Fruit fly (Drosophila melanogaster) whole organism, embryonic: ENCODE data around the gene CG6330.

Source experiments
- Aef1 ChIP-seq: fragments of 200-800 bp; sonication (Bioruptor generic); IDR thresholded peaks from 3 replicates; pipeline ENCODE4 v1.3.6; 2022; ENCODE audit warnings: missing biosample characterization, missing genetic modification characterization
- Awh ChIP-seq: fragments of 200-800 bp; sonication (Bioruptor generic); IDR thresholded peaks from 2 replicates; pipeline ENCODE4, ENCODE4 v1.3.6; 2022; ENCODE audit warnings: missing biosample characterization, missing genetic modification characterization
- Blimp-1 ChIP-seq: fragments of 200-800 bp; sonication (Bioruptor generic); optimal IDR thresholded peaks from 3 replicates; lab custom pipeline; 2018; ENCODE audit warnings: missing biosample characterization, missing genetic modification characterization, mild to moderate bottlenecking, moderate library complexity, missing genetic modification reagents
- CG1024 ChIP-seq: fragments of 200-800 bp; sonication (Bioruptor generic); IDR thresholded peaks from 2 replicates; pipeline ENCODE4 v1.3.6; 2022; ENCODE audit warnings: missing biosample characterization, missing genetic modification characterization
- CG10654 ChIP-seq: fragments of 200-800 bp; sonication (Bioruptor generic); optimal IDR thresholded peaks from 2 replicates; lab custom pipeline; 2016; ENCODE audit warnings: missing biosample characterization, missing genetic modification characterization
- CG11560 ChIP-seq: fragments of 200-800 bp; sonication (Bioruptor generic); IDR thresholded peaks from 3 replicates; pipeline ENCODE4 v1.3.6; 2022; ENCODE audit warnings: missing biosample characterization, missing genetic modification characterization
- CG11723 ChIP-seq: fragments of 200-800 bp; sonication (Bioruptor generic); optimal IDR thresholded peaks from 2 replicates; lab custom pipeline; 2017; ENCODE audit warnings: missing biosample characterization, mild to moderate bottlenecking, missing genetic modification characterization
- CG12236 ChIP-seq: fragments of 200-800 bp; sonication (Bioruptor generic); optimal IDR thresholded peaks from 2 replicates; lab custom pipeline; 2016; ENCODE audit warnings: missing biosample characterization, missing genetic modification characterization
- CG12391 ChIP-seq: fragments of 200-800 bp; sonication (Bioruptor generic); optimal IDR thresholded peaks from 3 replicates; lab custom pipeline; 2018; ENCODE audit warnings: missing biosample characterization, mild to moderate bottlenecking, missing genetic modification characterization, moderate library complexity
- CG12769 ChIP-seq: fragments of 200-800 bp; sonication (Bioruptor generic); optimal IDR thresholded peaks from 2 replicates; lab custom pipeline; 2019; ENCODE audit warnings: missing biosample characterization, mild to moderate bottlenecking, missing genetic modification characterization, moderate library complexity
- CG14014 ChIP-seq: fragments of 200-800 bp; sonication (Bioruptor generic); IDR thresholded peaks from 2 replicates; pipeline ENCODE4 v1.3.6; 2022; ENCODE audit warnings: missing biosample characterization, missing genetic modification characterization
- CG1602 ChIP-seq: fragments of 200-800 bp; sonication (Bioruptor generic); optimal IDR thresholded peaks from 3 replicates; lab custom pipeline; 2016; ENCODE audit warnings: missing biosample characterization, missing genetic modification characterization
- CG17359 ChIP-seq: fragments of 200-800 bp; sonication (Bioruptor generic); optimal IDR thresholded peaks from 3 replicates; lab custom pipeline; 2018; ENCODE audit warnings: missing biosample characterization, mild to moderate bottlenecking, missing genetic modification characterization, moderate library complexity
- CG3065 ChIP-seq: fragments of 200-800 bp; sonication (Bioruptor generic); optimal IDR thresholded peaks from 2 replicates; lab custom pipeline; 2016; ENCODE audit warnings: missing biosample characterization, missing genetic modification characterization
- CG3281 ChIP-seq: fragments of 200-800 bp; sonication (Bioruptor generic); optimal IDR thresholded peaks from 3 replicates; lab custom pipeline; 2017; ENCODE audit warnings: missing biosample characterization, mild to moderate bottlenecking, missing genetic modification characterization
- CG34422 ChIP-seq: fragments of 200-800 bp; sonication (Bioruptor generic); IDR thresholded peaks from 3 replicates; pipeline ENCODE4 v1.3.6; 2022; ENCODE audit warnings: missing biosample characterization, missing genetic modification characterization
- CG4424 ChIP-seq: fragments of 200-800 bp; sonication (Bioruptor generic); optimal IDR thresholded peaks from 3 replicates; lab custom pipeline; 2016; ENCODE audit warnings: missing biosample characterization, missing genetic modification characterization
- CG4707 ChIP-seq: fragments of 200-800 bp; sonication (Bioruptor generic); optimal IDR thresholded peaks from 2 replicates; lab custom pipeline; 2018; ENCODE audit warnings: missing biosample characterization, mild to moderate bottlenecking, missing genetic modification characterization, moderate library complexity
- CG4854 ChIP-seq: fragments of 200-800 bp; sonication (Bioruptor generic); optimal IDR thresholded peaks from 2 replicates; lab custom pipeline; 2016; ENCODE audit warnings: missing biosample characterization, missing genetic modification characterization, inconsistent platforms
- CG6813 ChIP-seq: fragments of 200-800 bp; sonication (Bioruptor generic); optimal IDR thresholded peaks from 2 replicates; lab custom pipeline; 2017; ENCODE audit warnings: missing biosample characterization, missing genetic modification characterization, mild to moderate bottlenecking, moderate library complexity, missing genetic modification reagents
- CG7786 ChIP-seq: fragments of 200-800 bp; sonication (Bioruptor generic); optimal IDR thresholded peaks from 2 replicates; lab custom pipeline; 2016; ENCODE audit warnings: missing biosample characterization, missing genetic modification characterization
- CG8388 ChIP-seq: fragments of 200-800 bp; sonication (Bioruptor generic); optimal IDR thresholded peaks from 2 replicates; lab custom pipeline; 2019; ENCODE audit warnings: missing biosample characterization, mild to moderate bottlenecking, missing genetic modification characterization, moderate library complexity
- CG8944 ChIP-seq: fragments of 200-800 bp; sonication (Bioruptor generic); optimal IDR thresholded peaks from 3 replicates; lab custom pipeline; 2016; ENCODE audit warnings: missing biosample characterization, missing genetic modification characterization
- Camta ChIP-seq: fragments of 200-800 bp; sonication (Bioruptor generic); optimal IDR thresholded peaks from 2 replicates; lab custom pipeline; 2016; ENCODE audit warnings: missing biosample characterization, missing genetic modification characterization
- CoRest ChIP-seq: fragments of 200-800 bp; sonication (Bioruptor generic); optimal IDR thresholded peaks from 3 replicates; lab custom pipeline; 2018; ENCODE audit warnings: missing biosample characterization, mild to moderate bottlenecking, missing genetic modification characterization, moderate library complexity
- H2.0 ChIP-seq: fragments of 200-800 bp; sonication (Bioruptor generic); IDR thresholded peaks from 2 replicates; pipeline ENCODE4 v1.3.6; 2022; ENCODE audit warnings: missing biosample characterization, missing genetic modification characterization
- Hmr ChIP-seq: fragments of 200-800 bp; sonication (Bioruptor generic); optimal IDR thresholded peaks from 3 replicates; lab custom pipeline; 2017; ENCODE audit warnings: mild to moderate bottlenecking, missing biosample characterization, missing genetic modification reagents, missing genetic modification characterization
- MBD-R2 ChIP-seq: fragments of 200-800 bp; sonication (Bioruptor generic); IDR thresholded peaks from 2 replicates; pipeline ENCODE4 v1.3.6; 2022; ENCODE audit warnings: missing biosample characterization, missing genetic modification characterization
- Meics ChIP-seq: fragments of 200-800 bp; sonication (Bioruptor generic); optimal IDR thresholded peaks from 2 replicates; lab custom pipeline; 2017; ENCODE audit warnings: missing biosample characterization, mild to moderate bottlenecking, missing genetic modification characterization
- Nf-YB ChIP-seq: fragments of 200-800 bp; sonication (Bioruptor generic); optimal IDR thresholded peaks from 3 replicates; lab custom pipeline; 2019; ENCODE audit warnings: missing biosample characterization, mild to moderate bottlenecking, missing genetic modification characterization, moderate library complexity
- Ravus ChIP-seq: fragments of 200-800 bp; sonication (Bioruptor generic); IDR thresholded peaks from 2 replicates; pipeline ENCODE4 v1.3.6; 2022; ENCODE audit warnings: missing biosample characterization, missing genetic modification characterization
- Sry-δ ChIP-seq: fragments of 200-800 bp; sonication (Bioruptor generic); optimal IDR thresholded peaks from 2 replicates; lab custom pipeline; 2016; ENCODE audit warnings: missing biosample characterization, missing genetic modification characterization
- Taf1 ChIP-seq: fragments of 200-800 bp; sonication (Bioruptor generic); IDR thresholded peaks from 2 replicates; pipeline ENCODE4 v1.3.6; 2022; ENCODE audit warnings: missing biosample characterization, missing genetic modification characterization
- al ChIP-seq: fragments of 200-800 bp; sonication (Bioruptor generic); IDR thresholded peaks from 2 replicates; pipeline ENCODE4 v1.3.6; 2022; ENCODE audit warnings: missing biosample characterization, missing genetic modification characterization
- amos ChIP-seq: fragments of 200-800 bp; sonication (Bioruptor generic); IDR thresholded peaks from 2 replicates; pipeline ENCODE4 v1.3.6; 2022; ENCODE audit warnings: missing biosample characterization, missing genetic modification characterization; ENCODE audit not compliant: partially characterized antibody
- ase ChIP-seq: fragments of 200-800 bp; sonication (Bioruptor generic); IDR thresholded peaks from 3 replicates; pipeline ENCODE4 v1.3.6; 2022; ENCODE audit warnings: missing biosample characterization, missing genetic modification characterization
- da ChIP-seq: fragments of 200-800 bp; sonication (Bioruptor generic); optimal IDR thresholded peaks from 2 replicates; lab custom pipeline; 2016; ENCODE audit warnings: missing biosample characterization, missing genetic modification characterization
- dmrt11E ChIP-seq: fragments of 200-800 bp; sonication (Bioruptor generic); optimal IDR thresholded peaks from 3 replicates; lab custom pipeline; 2018; ENCODE audit warnings: missing biosample characterization, mild to moderate bottlenecking, missing genetic modification characterization, moderate library complexity
- eyg ChIP-seq: fragments of 200-800 bp; sonication (Bioruptor generic); optimal IDR thresholded peaks from 3 replicates; lab custom pipeline; 2016; ENCODE audit warnings: missing biosample characterization, missing genetic modification characterization
- hkb ChIP-seq, 2 experiments: fragments of 200-800 bp in 1 of 2; fragments of >200 bp in 1 of 2; sonication (Bioruptor generic) in 1 of 2; IDR thresholded peaks in 1 of 2; optimal IDR thresholded peaks in 1 of 2; 2 replicates each; pipeline versions ENCODE4 v1.3.6 to Lab custom; 2017 to 2022; ENCODE audit warnings: missing biosample characterization in 1 of 2, missing genetic modification characterization in 1 of 2
- lab ChIP-seq: fragments of 200-800 bp; sonication (Bioruptor generic); optimal IDR thresholded peaks from 3 replicates; lab custom pipeline; 2017; ENCODE audit warnings: missing biosample characterization, missing genetic modification characterization, mild to moderate bottlenecking, moderate library complexity, missing genetic modification reagents
- row ChIP-seq: fragments of 200-800 bp; sonication (Bioruptor generic); IDR thresholded peaks from 3 replicates; pipeline ENCODE4 v1.3.6; 2022; ENCODE audit warnings: missing biosample characterization, missing genetic modification characterization
- zfh2 ChIP-seq: fragments of 200-800 bp; sonication (Bioruptor generic); optimal IDR thresholded peaks from 2 replicates; lab custom pipeline; 2016; ENCODE audit warnings: missing biosample characterization, missing genetic modification characterization

CG6330 gene

DNA sequence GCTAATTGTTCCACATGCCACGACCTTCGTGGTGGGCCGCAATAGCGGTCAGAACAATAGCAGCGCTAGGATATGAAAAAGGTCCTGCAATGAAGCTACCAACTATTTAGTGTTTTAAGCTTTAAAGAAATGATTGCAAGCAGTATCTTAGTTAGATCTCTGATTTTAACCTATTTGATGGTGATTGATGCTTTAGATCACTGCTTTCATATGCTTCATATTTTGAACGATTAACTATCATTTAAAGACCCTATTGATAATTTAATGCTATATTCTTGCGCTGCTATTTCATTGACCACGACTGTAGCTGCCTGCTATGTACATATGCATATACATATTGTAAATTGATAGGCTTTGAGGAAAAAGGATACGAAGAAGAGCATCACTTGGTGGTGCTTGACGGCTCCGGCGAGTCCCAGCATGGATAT, 5.5 kb upstream of the CG6330 start (continued):
- TF ChIP-seq Camta, result peak; percentile 56
- TF ChIP-seq CG4707, result no peak
- no peak for TF ChIP-seq CG11560 (tag; lab: Robert Waterston, UW)
- peak; percentile 90 for TF ChIP-seq lab
- TF ChIP-seq row (GFP tag; lab: Robert Waterston, UW), result peak; percentile 35; the same call in 2 of the 3 replicates
- no peak for TF ChIP-seq zfh2 (GFP tag; lab: Kevin White, UChicago)
- peak; percentile 75 for TF ChIP-seq Blimp-1
- peak; percentile 83 for TF ChIP-seq CG6813 (GFP tag; lab: Kevin White, UChicago)
- TF ChIP-seq CG17359 (tag; lab: Kevin White, UChicago), result peak; percentile 87
- peak; percentile 52 for TF ChIP-seq CG4424 (GFP tag; lab: Kevin White, UChicago)
- TF ChIP-seq CG12391 (tag; lab: Kevin White, UChicago), result peak; percentile 32
- TF ChIP-seq amos (GFP tag; lab: Robert Waterston, UW), result no peak
- TF ChIP-seq CoRest (tag; lab: Kevin White, UChicago), result peak; percentile 53
- peak; percentile 20 for TF ChIP-seq CG1602 (GFP tag; lab: Kevin White, UChicago)
- peak; percentile 48; the same call in 1 of the 2 replicates for TF ChIP-seq Taf1
- no peak for TF ChIP-seq ase
- peak; percentile 65 for TF ChIP-seq CG11723 (GFP tag; lab: Kevin White, UChicago)
- TF ChIP-seq Sry-δ (GFP tag; lab: Kevin White, UChicago), result peak; percentile 29
- peak; percentile 48 for TF ChIP-seq Hmr (GFP tag; lab: Kevin White, UChicago)
- TF ChIP-seq Meics (GFP tag; lab: Kevin White, UChicago), result peak; percentile 31
- no peak for TF ChIP-seq da
- no peak for TF ChIP-seq CG3065 (GFP tag; lab: Kevin White, UChicago)
- peak; percentile 82 for TF ChIP-seq CG3281
- TF ChIP-seq CG7786, result peak; percentile 8
- peak; percentile 31 for TF ChIP-seq CG8388 (GFP tag; lab: Kevin White, UChicago)
- no peak for TF ChIP-seq Awh
- no peak for TF ChIP-seq CG12236 (GFP tag; lab: Kevin White, UChicago)
- TF ChIP-seq al, result no peak
- no peak for TF ChIP-seq CG1024 (GFP tag; lab: Robert Waterston, UW)
- peak; percentile 42; the same call in 1 of the 2 replicates for TF ChIP-seq MBD-R2
- no peak for TF ChIP-seq Nf-YB (GFP tag; lab: Kevin White, UChicago)
- TF ChIP-seq Aef1 (GFP tag; lab: Robert Waterston, UW), result peak; percentile 59; the same call in 2 of the 3 replicates
- peak; percentile 45; the same call in 1 of the 2 replicates for TF ChIP-seq CG14014 (GFP tag; lab: Robert Waterston, UW)
- TF ChIP-seq dmrt11E (tag; lab: Kevin White, UChicago), result peak; percentile 35
- peak; percentile 5 for TF ChIP-seq CG10654
- peak; percentile 62 for TF ChIP-seq CG4854 (GFP tag; lab: Kevin White, UChicago)
- TF ChIP-seq Ravus (GFP tag; lab: Robert Waterston, UW), result no peak
- no peak for TF ChIP-seq eyg
- no peak for TF ChIP-seq hkb (optimal IDR thresholded peaks at IDR 0.05; lab: Kevin White, UChicago)
- TF ChIP-seq hkb (GFP tag; IDR thresholded peaks at IDR 0.05; lab: Robert Waterston, UW), result peak; percentile 56; the same call in 1 of the 2 replicates
- TF ChIP-seq CG8944 (GFP tag; lab: Kevin White, UChicago), result peak; percentile 52
- TF ChIP-seq H2.0, result no peak
- peak; percentile 66 for TF ChIP-seq CG12769 (tag; lab: Kevin White, UChicago)
- no peak for TF ChIP-seq CG34422 (GFP tag; lab: Robert Waterston, UW)
